Fruit fly (Drosophila melanogaster) whole organism, embryonic: ENCODE results near the gene Nak.

Source experiments
- CG11504 ChIP-seq: fragments of 200-800 bp; sonication (Bioruptor generic); optimal IDR thresholded peaks from 3 replicates; lab custom pipeline; 2019; ENCODE audit warnings: missing biosample characterization, mild to moderate bottlenecking, missing genetic modification characterization, moderate library complexity
- CG12236 ChIP-seq: fragments of 200-800 bp; sonication (Bioruptor generic); optimal IDR thresholded peaks from 2 replicates; lab custom pipeline; 2016; ENCODE audit warnings: missing biosample characterization, missing genetic modification characterization
- CG13775 ChIP-seq: fragments of 200-800 bp; sonication (Bioruptor generic); optimal IDR thresholded peaks from 3 replicates; lab custom pipeline; 2017; ENCODE audit warnings: missing biosample characterization, mild to moderate bottlenecking, missing genetic modification characterization
- CG13894 ChIP-seq: fragments of 200-800 bp; sonication (Bioruptor generic); optimal IDR thresholded peaks from 3 replicates; lab custom pipeline; 2018; ENCODE audit warnings: missing biosample characterization, mild to moderate bottlenecking, missing genetic modification characterization, moderate library complexity
- CG14441 ChIP-seq: fragments of 200-800 bp; sonication (Bioruptor generic); IDR thresholded peaks from 2 replicates; pipeline ENCODE4 v1.3.6; 2022; ENCODE audit warnings: missing biosample characterization, missing genetic modification characterization
- CG14667 ChIP-seq: fragments of 200-800 bp; sonication (Bioruptor generic); IDR thresholded peaks from 2 replicates; pipeline ENCODE4 v1.3.6; 2022; ENCODE audit warnings: missing biosample characterization, missing genetic modification characterization
- CG15601 ChIP-seq: fragments of 200-800 bp; sonication (Bioruptor generic); optimal IDR thresholded peaks from 3 replicates; lab custom pipeline; 2019; ENCODE audit warnings: missing biosample characterization, mild to moderate bottlenecking, missing genetic modification characterization, moderate library complexity
- CG1603 ChIP-seq: fragments of 200-800 bp; sonication (Bioruptor generic); optimal IDR thresholded peaks from 2 replicates; lab custom pipeline; 2019; ENCODE audit warnings: missing biosample characterization, mild to moderate bottlenecking, missing genetic modification characterization, moderate library complexity
- CG16815 ChIP-seq: fragments of 200-800 bp; sonication (Bioruptor generic); optimal IDR thresholded peaks from 3 replicates; lab custom pipeline; 2017; ENCODE audit warnings: missing biosample characterization, mild to moderate bottlenecking, missing genetic modification characterization
- CG17359 ChIP-seq: fragments of 200-800 bp; sonication (Bioruptor generic); optimal IDR thresholded peaks from 3 replicates; lab custom pipeline; 2018; ENCODE audit warnings: missing biosample characterization, mild to moderate bottlenecking, missing genetic modification characterization, moderate library complexity
- CG4360 ChIP-seq: fragments of 200-800 bp; sonication (Bioruptor generic); IDR thresholded peaks from 2 replicates; pipeline ENCODE4 v1.3.6; 2022; ENCODE audit warnings: missing biosample characterization, missing genetic modification characterization
- CG6272 ChIP-seq: fragments of 200-800 bp; sonication (Bioruptor generic); IDR thresholded peaks from 2 replicates; pipeline ENCODE4 v1.3.6; 2022; ENCODE audit warnings: missing biosample characterization, missing genetic modification characterization
- CG6765 ChIP-seq: fragments of 200-800 bp; sonication (Bioruptor generic); optimal IDR thresholded peaks from 3 replicates; lab custom pipeline; 2017; ENCODE audit warnings: missing biosample characterization, mild to moderate bottlenecking, missing genetic modification characterization
- CG7271 ChIP-seq: fragments of 200-800 bp; sonication (Bioruptor generic); optimal IDR thresholded peaks from 2 replicates; lab custom pipeline; 2018; ENCODE audit warnings: missing biosample characterization, mild to moderate bottlenecking, missing genetic modification characterization, moderate library complexity
- CG7745 ChIP-seq: fragments of 200-800 bp; sonication (Bioruptor generic); optimal IDR thresholded peaks from 2 replicates; lab custom pipeline; 2018; ENCODE audit warnings: missing biosample characterization, mild to moderate bottlenecking, missing genetic modification characterization, moderate library complexity
- CG8290 ChIP-seq, 3 experiments: fragments of 200-800 bp; sonication (Bioruptor generic); optimal IDR thresholded peaks; 2 replicates each; lab custom pipeline; 2016 to 2019; ENCODE audit warnings: missing biosample characterization in 3 of 3, missing genetic modification characterization in 3 of 3, mild to moderate bottlenecking in 2 of 3, moderate library complexity in 1 of 3
- CG9215 ChIP-seq: fragments of 200-800 bp; sonication (Bioruptor generic); IDR thresholded peaks from 2 replicates; pipeline ENCODE4 v1.3.6; 2022; ENCODE audit warnings: missing biosample characterization, missing genetic modification characterization
- Camta ChIP-seq: fragments of 200-800 bp; sonication (Bioruptor generic); optimal IDR thresholded peaks from 2 replicates; lab custom pipeline; 2016; ENCODE audit warnings: missing biosample characterization, missing genetic modification characterization
- Dbx ChIP-seq: fragments of 200-800 bp; sonication (Bioruptor generic); IDR thresholded peaks from 3 replicates; pipeline ENCODE4 v1.3.6; 2022; ENCODE audit warnings: missing biosample characterization, missing genetic modification characterization
- Doc3 ChIP-seq: fragments of 200-800 bp; sonication (Bioruptor generic); IDR thresholded peaks from 3 replicates; pipeline ENCODE4 v1.3.6; 2022; ENCODE audit warnings: missing biosample characterization, missing genetic modification characterization; ENCODE audit not compliant: partially characterized antibody
- ERR ChIP-seq: fragments of 200-800 bp; sonication (Bioruptor generic); optimal IDR thresholded peaks from 2 replicates; lab custom pipeline; 2016; ENCODE audit warnings: missing biosample characterization, missing genetic modification characterization
- Ets65A ChIP-seq: fragments of 200-800 bp; sonication (Bioruptor generic); peaks from one replicate; lab custom pipeline; 2016; ENCODE audit warnings: missing biosample characterization, missing genetic modification characterization
- Fer3 ChIP-seq: fragments of 200-800 bp; sonication (Bioruptor generic); optimal IDR thresholded peaks from 2 replicates; lab custom pipeline; 2018; ENCODE audit warnings: missing biosample characterization, mild to moderate bottlenecking, missing genetic modification characterization, moderate library complexity
- Myb ChIP-seq: fragments of 200-800 bp; sonication (Bioruptor generic); optimal IDR thresholded peaks from 2 replicates; lab custom pipeline; 2016; ENCODE audit warnings: missing biosample characterization, missing genetic modification characterization
- Nf-YA ChIP-seq: fragments of 200-800 bp; sonication (Bioruptor generic); IDR thresholded peaks from 2 replicates; pipeline ENCODE4 v1.3.6; 2022; ENCODE audit warnings: missing biosample characterization, missing genetic modification characterization
- NfI ChIP-seq: fragments of 200-800 bp; sonication (Bioruptor generic); optimal IDR thresholded peaks from 3 replicates; lab custom pipeline; 2018; ENCODE audit warnings: missing biosample characterization, mild to moderate bottlenecking, missing genetic modification characterization, moderate library complexity
- Oaz ChIP-seq: fragments of 200-800 bp; sonication (Bioruptor generic); IDR thresholded peaks from 2 replicates; pipeline ENCODE4 v1.3.6; 2022; ENCODE audit warnings: missing biosample characterization, missing genetic modification characterization
- Sin3A ChIP-seq: fragments of >200 bp; optimal IDR thresholded peaks from 2 replicates; lab custom pipeline; 2018
- Six4 ChIP-seq: fragments of 200-800 bp; sonication (Bioruptor generic); optimal IDR thresholded peaks from 2 replicates; lab custom pipeline; 2016; ENCODE audit warnings: missing biosample characterization, missing genetic modification characterization
- chm ChIP-seq: fragments of 200-800 bp; sonication (Bioruptor generic); IDR thresholded peaks from 2 replicates; pipeline ENCODE4 v1.3.6; 2022; ENCODE audit warnings: missing biosample characterization, missing genetic modification characterization
- crc ChIP-seq: fragments of 200-800 bp; sonication (Bioruptor generic); optimal IDR thresholded peaks from 2 replicates; lab custom pipeline; 2016; ENCODE audit warnings: missing biosample characterization, missing genetic modification characterization
- crol ChIP-seq: fragments of 200-800 bp; sonication (Bioruptor generic); IDR thresholded peaks from 2 replicates; pipeline ENCODE4 v1.3.6; 2022; ENCODE audit warnings: missing biosample characterization, missing genetic modification characterization
- dimm ChIP-seq: fragments of 200-800 bp; sonication (Bioruptor generic); IDR thresholded peaks from 2 replicates; pipeline ENCODE4 v1.3.6; 2022; ENCODE audit warnings: missing biosample characterization, missing genetic modification characterization
- eve ChIP-seq, 2 experiments: fragments of >200 bp; optimal IDR thresholded peaks; 2 replicates each; lab custom pipeline; 2017; ENCODE audit warnings: missing biosample characterization in 2 of 2, missing genetic modification characterization in 2 of 2
- gem ChIP-seq: fragments of 200-800 bp; sonication (Bioruptor generic); optimal IDR thresholded peaks from 2 replicates; lab custom pipeline; 2019; ENCODE audit warnings: missing biosample characterization, mild to moderate bottlenecking, missing genetic modification characterization, moderate library complexity
- hkb ChIP-seq, 2 experiments: fragments of 200-800 bp in 1 of 2; fragments of >200 bp in 1 of 2; sonication (Bioruptor generic) in 1 of 2; IDR thresholded peaks in 1 of 2; optimal IDR thresholded peaks in 1 of 2; 2 replicates each; pipeline versions ENCODE4 v1.3.6 to Lab custom; 2017 to 2022; ENCODE audit warnings: missing biosample characterization in 1 of 2, missing genetic modification characterization in 1 of 2
- inv ChIP-seq: fragments of 200-800 bp; sonication (Bioruptor generic); IDR thresholded peaks from 2 replicates; pipeline ENCODE4 v1.3.6; 2022; ENCODE audit warnings: missing biosample characterization, missing genetic modification characterization; ENCODE audit not compliant: partially characterized antibody
- ken ChIP-seq: fragments of 200-800 bp; sonication (Bioruptor generic); IDR thresholded peaks from 3 replicates; pipeline ENCODE4 v1.3.6; 2022; ENCODE audit warnings: missing biosample characterization, missing genetic modification characterization
- nerfin-1 ChIP-seq: fragments of 200-800 bp; sonication (Bioruptor generic); optimal IDR thresholded peaks from 3 replicates; lab custom pipeline; 2019; ENCODE audit warnings: missing biosample characterization, mild to moderate bottlenecking, missing genetic modification characterization, moderate library complexity
- p53 ChIP-seq: fragments of 200-800 bp; sonication (Bioruptor generic); optimal IDR thresholded peaks from 2 replicates; lab custom pipeline; 2016; ENCODE audit warnings: missing biosample characterization, missing genetic modification characterization
- pzg ChIP-seq: fragments of 200-800 bp; sonication (Bioruptor generic); optimal IDR thresholded peaks from 3 replicates; lab custom pipeline; 2018; ENCODE audit warnings: missing biosample characterization, mild to moderate bottlenecking, missing genetic modification characterization, moderate library complexity
- sd ChIP-seq: fragments of 200-800 bp; sonication (Bioruptor generic); optimal IDR thresholded peaks from 3 replicates; lab custom pipeline; 2018; ENCODE audit warnings: missing biosample characterization, mild to moderate bottlenecking, missing genetic modification characterization, moderate library complexity
- seq ChIP-seq: fragments of 200-800 bp; sonication (Bioruptor generic); IDR thresholded peaks from 2 replicates; pipeline ENCODE4 v1.3.6; 2022; ENCODE audit warnings: missing biosample characterization, missing genetic modification characterization
- slou ChIP-seq: fragments of 200-800 bp; sonication (Bioruptor generic); optimal IDR thresholded peaks from 3 replicates; lab custom pipeline; 2016; ENCODE audit warnings: missing biosample characterization, missing genetic modification characterization
- sr ChIP-seq: fragments of 200-800 bp; sonication (Bioruptor generic); IDR thresholded peaks from 3 replicates; pipeline ENCODE4 v1.3.6; 2022; ENCODE audit warnings: missing biosample characterization, missing genetic modification characterization
- tio ChIP-seq: fragments of 200-800 bp; sonication (Bioruptor generic); optimal IDR thresholded peaks from 2 replicates; lab custom pipeline; 2017; ENCODE audit warnings: missing biosample characterization, missing genetic modification characterization, inconsistent platforms
- tna ChIP-seq: fragments of 200-800 bp; sonication (Bioruptor generic); IDR thresholded peaks from 2 replicates; pipeline ENCODE4 v1.3.6; 2022; ENCODE audit warnings: missing biosample characterization, missing genetic modification characterization; ENCODE audit not compliant: partially characterized antibody
- vfl ChIP-seq: fragments of 200-800 bp; sonication (Bioruptor generic); optimal IDR thresholded peaks from 2 replicates; lab custom pipeline; 2016; ENCODE audit warnings: missing biosample characterization, missing genetic modification characterization

The Nak gene

dm6 chr2L:19012776-19013328, 44.3 kb upstream of the Nak start (continued):
- TF ChIP-seq sd (tag; lab: Kevin White, UChicago) (peak; percentile 56), CG7271 (tag; lab: Kevin White, UChicago) (no peak), CG8290 (GFP tag; optimal IDR thresholded peaks at IDR 0.05; lab: Kevin White, UChicago) (no peak), CG8290 (tag; optimal IDR thresholded peaks at IDR 0.05; lab: Kevin White, UChicago) (no peak), nerfin-1 (tag; lab: Kevin White, UChicago) (peak; percentile 19), crol (GFP tag; lab: Robert Waterston, UW) (peak; percentile 73), CG4360 (GFP tag; lab: Robert Waterston, UW) (0 out of 2 replicates have a peak, but pooled peaks have one; percentile 17), CG11504 (no peak), gem (no peak), CG13894 (peak; percentile 41), CG1603 (tag; lab: Kevin White, UChicago) (no peak), Dbx (no peak), CG17359 (tag; lab: Kevin White, UChicago) (no peak), Doc3 (GFP tag; lab: Robert Waterston, UW) (no peak), NfI (GFP tag; lab: Kevin White, UChicago) (peak; percentile 20)

- TF ChIP-seq CG14441 (GFP tag; lab: Robert Waterston, UW) (peak; percentile 82), CG9215 (GFP tag; lab: Robert Waterston, UW) (peak; percentile 78), hkb (optimal IDR thresholded peaks at IDR 0.05; lab: Kevin White, UChicago) (no peak), hkb (GFP tag; IDR thresholded peaks at IDR 0.05; lab: Robert Waterston, UW) (peak; percentile 81), CG14667 (GFP tag; lab: Robert Waterston, UW) (peak; percentile 69), p53 (GFP tag; lab: Kevin White, UChicago) (peak; percentile 12), chm (GFP tag; lab: Robert Waterston, UW) (peak; percentile 79), vfl (GFP tag; lab: Kevin White, UChicago) (peak; percentile 64), CG6272 (GFP tag; lab: Robert Waterston, UW) (peak; percentile 78), seq (peak; percentile 82), CG16815 (GFP tag; lab: Kevin White, UChicago) (peak; percentile 66), pzg (GFP tag; lab: Kevin White, UChicago) (no peak), CG7745 (tag; lab: Kevin White, UChicago) (no peak), ken (GFP tag; lab: Robert Waterston, UW) (peak; percentile 86), CG13775 (GFP tag; lab: Kevin White, UChicago) (peak; percentile 75), tio (GFP tag; lab: Kevin White, UChicago) (peak; percentile 66), Six4 (GFP tag; lab: Kevin White, UChicago) (peak; percentile 47), inv (no peak), CG6765 (GFP tag; lab: Kevin White, UChicago) (peak; percentile 8), Myb (GFP tag; lab: Kevin White, UChicago) (peak; percentile 69), slou (peak; percentile 74), Ets65A (peak; percentile 94), Nf-YA (GFP tag; lab: Robert Waterston, UW) (peak; percentile 64; the same call in 1 of the 2 replicates), sr (GFP tag; lab: Robert Waterston, UW) (no peak), eve (GFP tag; optimal IDR thresholded peaks at IDR 0.05; lab: Kevin White, UChicago) (no peak), tna (no peak), Oaz (peak; percentile 83), CG12236 (GFP tag; lab: Kevin White, UChicago) (peak; percentile 25), Camta (GFP tag; lab: Kevin White, UChicago) (peak; percentile 67), CG15601 (tag; lab: Kevin White, UChicago) (peak; percentile 69), crc (GFP tag; lab: Kevin White, UChicago) (peak; percentile 60), Sin3A (lab: Kevin White, UChicago) (no peak), ERR (GFP tag; lab: Kevin White, UChicago) (peak; percentile 67), Fer3 (tag; lab: Kevin White, UChicago) (peak; percentile 82), dimm (GFP tag; lab: Robert Waterston, UW) (0 out of 2 replicates have a peak, but pooled peaks have one; percentile 8)
These were observed 43.5 kb upstream of the Nak start for dm6 chr2L:19011895-19012645.
